2 fruit fly cellular contexts compared by ENCODE assay signal in the genomic region with DNA sequence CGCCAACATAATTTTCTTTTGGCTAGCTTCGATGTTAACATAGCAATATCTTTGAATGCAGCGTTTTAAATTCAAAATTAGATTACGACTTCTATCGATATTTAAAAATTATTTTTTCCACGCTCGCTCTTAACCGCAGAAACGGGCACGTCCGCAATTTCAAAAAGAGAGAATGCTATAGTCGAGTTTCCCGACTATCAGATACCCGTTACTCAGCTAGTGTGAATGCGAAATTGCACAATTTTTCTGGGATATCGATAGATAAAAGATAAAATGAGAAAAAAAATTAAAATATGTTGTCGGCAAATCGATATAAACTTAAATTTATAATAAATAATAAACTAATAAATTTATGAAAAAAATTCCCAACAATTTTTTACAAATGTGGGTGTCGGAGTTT.
TF ChIP-seq lines count a peak whose summit lies in the region.

No protein-coding gene starts in this region.

- TF ChIP-seq CTCF in whole organism, embryonic (GFP tag; optimal IDR thresholded peaks at IDR 0.05; lab: Kevin White, UChicago), result no peak

TF ChIP-seq in whole organism, embryonic, 481 proteins besides CTCF, POLR2A, EP300 and RAD21:
- TF ChIP-seq CG13287 (GFP tag; IDR thresholded peaks at IDR 0.05; lab: Robert Waterston, UW; ENCODE audit: partially characterized antibody), result 0 out of 2 replicates have a peak, but pooled peaks have one; percentile 18
- TF ChIP-seq CG11723 (GFP tag; optimal IDR thresholded peaks at IDR 0.05; lab: Kevin White, UChicago), result peak; percentile 0
- no peak for TF ChIP-seq trh (GFP tag; optimal IDR thresholded peaks at IDR 0.05; lab: Kevin White, UChicago)
- no peak for TF ChIP-seq CG10267 (tag; optimal IDR thresholded peaks at IDR 0.05; lab: Kevin White, UChicago)
- TF ChIP-seq CG30020 (tag; optimal IDR thresholded peaks at IDR 0.05; lab: Kevin White, UChicago), result peak; percentile 4
- TF ChIP-seq Doc2 (GFP tag; IDR thresholded peaks at IDR 0.05; lab: Robert Waterston, UW), result no peak
- TF ChIP-seq CG11456 (GFP tag; IDR thresholded peaks at IDR 0.05; lab: Robert Waterston, UW), result no peak
- TF ChIP-seq CG6791 (GFP tag; IDR thresholded peaks at IDR 0.05; lab: Robert Waterston, UW; ENCODE audit: partially characterized antibody), result peak; percentile 81; the same call in 2 of the 3 replicates
- TF ChIP-seq CG17328 (GFP tag; IDR thresholded peaks at IDR 0.05; lab: Robert Waterston, UW), result no peak
- TF ChIP-seq sug (tag; optimal IDR thresholded peaks at IDR 0.05; lab: Kevin White, UChicago), result no peak
- peak; percentile 19; the same call in 1 of the 3 replicates for TF ChIP-seq row (GFP tag; IDR thresholded peaks at IDR 0.05; lab: Robert Waterston, UW)
- TF ChIP-seq Dref (GFP tag; IDR thresholded peaks at IDR 0.05; lab: Robert Waterston, UW), result no peak
- no peak for TF ChIP-seq CG2120 (GFP tag; optimal IDR thresholded peaks at IDR 0.05; lab: Kevin White, UChicago)
- peak; percentile 54 for TF ChIP-seq D19B (GFP tag; optimal IDR thresholded peaks at IDR 0.05; lab: Kevin White, UChicago)
- no peak for TF ChIP-seq btn (GFP tag; optimal IDR thresholded peaks at IDR 0.05; lab: Kevin White, UChicago)
- TF ChIP-seq Dll (GFP tag; IDR thresholded peaks at IDR 0.05; lab: Robert Waterston, UW; ENCODE audit: partially characterized antibody), result peak; percentile 50; the same call in 2 of the 4 replicates
- peak; percentile 63 for TF ChIP-seq Scr (GFP tag; IDR thresholded peaks at IDR 0.05; lab: Robert Waterston, UW; ENCODE audit: partially characterized antibody)
- no peak for TF ChIP-seq Hr3 (GFP tag; optimal IDR thresholded peaks at IDR 0.05; lab: Kevin White, UChicago)
- no peak for TF ChIP-seq CG7786 (GFP tag; optimal IDR thresholded peaks at IDR 0.05; lab: Kevin White, UChicago)

TF ChIP-seq in whole organism, wandering third instar larva, 38 proteins besides CTCF, POLR2A, EP300 and RAD21:
- peak; percentile 12 for TF ChIP-seq pan (optimal IDR thresholded peaks at IDR 0.05; lab: Kevin White, UChicago)
- no peak for TF ChIP-seq psq (GFP tag; optimal IDR thresholded peaks at IDR 0.05; lab: Kevin White, UChicago)

Comparison
In these comparisons a context has a peak if more than half of its experiments do, and no peak if none do; other contexts are left out.
1. Of the 10 proteins assayed by ChIP-seq in both whole organism, embryonic and whole organism, wandering third instar larva: peak only in whole organism, embryonic: none; only in whole organism, wandering third instar larva: pan; in both: none; in neither: 9.